Fruit fly (Drosophila melanogaster): ENCODE measurements around the gene Plap.

Plap gene

DNA sequence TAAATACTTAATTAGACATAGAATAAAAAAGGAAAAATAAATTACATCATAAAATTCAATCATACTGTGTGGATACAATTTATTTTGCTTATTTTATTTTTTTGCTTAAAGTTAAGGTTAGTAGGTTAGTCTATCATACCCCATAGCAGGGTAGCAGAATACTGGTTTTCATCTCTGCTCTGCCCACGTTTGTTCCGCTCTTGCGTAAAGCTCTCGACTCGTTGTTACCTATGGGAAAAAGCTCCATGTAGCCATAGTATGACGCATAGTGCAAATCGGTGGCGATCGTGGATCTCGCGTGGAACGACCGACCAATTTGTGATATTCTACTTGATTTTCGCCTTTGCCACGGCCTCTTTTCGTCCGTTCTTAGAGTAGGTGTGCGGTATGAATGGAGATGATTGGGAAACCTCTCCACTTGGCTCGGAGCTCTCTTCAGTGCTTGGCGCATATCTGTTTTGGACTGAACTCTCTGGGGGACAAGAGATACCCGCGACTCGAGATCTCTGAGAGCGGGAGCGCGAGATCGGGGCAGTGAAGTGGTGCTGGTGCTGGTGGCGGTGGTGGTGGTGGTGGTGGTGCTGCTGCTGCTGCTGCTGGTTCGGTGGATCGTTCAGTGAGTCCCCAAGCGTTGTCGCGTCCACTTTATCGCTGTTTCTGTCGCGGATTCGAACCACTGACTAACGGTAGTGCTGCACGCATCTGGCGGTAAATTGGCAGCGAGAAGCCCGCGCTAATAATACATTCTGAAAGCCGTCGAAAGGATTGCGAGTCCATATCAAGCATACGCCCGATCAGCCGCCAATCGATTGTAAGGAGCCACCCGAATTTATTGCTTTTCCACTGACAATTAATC, 15.7 kb upstream of the Plap start, which contains the start of gene CG5001:
Gene CG5001 (plus strand): TSS at position 116 of the 856 bp plus-strand sequence.
- TF ChIP-seq CG8478 (optimal IDR thresholded peaks at IDR 0.05), result no peak
- TF ChIP-seq CTCF (optimal IDR thresholded peaks at IDR 0.05), result no peak

DNA sequence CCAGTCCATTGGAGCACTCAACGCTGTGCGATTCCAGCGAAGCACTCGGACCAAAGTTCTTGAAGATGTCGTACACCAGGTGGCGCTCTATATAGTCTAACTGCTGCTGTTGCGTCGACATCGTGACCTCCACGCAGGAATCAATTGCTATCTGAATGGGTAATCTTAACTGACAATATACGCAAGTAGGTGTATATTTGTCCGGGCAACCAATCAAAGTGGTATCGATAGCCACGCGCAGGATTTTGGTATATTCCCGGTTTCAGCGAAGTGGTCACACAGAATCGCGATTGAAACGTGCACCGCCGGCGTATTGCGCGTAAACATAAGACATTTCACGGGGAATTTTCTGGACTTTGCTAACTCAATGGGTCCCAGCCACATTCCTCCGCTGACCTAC, 13.6 kb upstream of the Plap start, which contains the start of the genes CG5126 and Tgt:
Gene CG5126 (minus strand): TSS at position 222 of the 400 bp plus-strand sequence.
Gene Tgt (plus strand): TSS at position 267 of the 400 bp plus-strand sequence.
- peak; percentile 68 to 83 for TF ChIP-seq CTCF (optimal IDR thresholded peaks at IDR 0.05)
- TF ChIP-seq CG8478 (optimal IDR thresholded peaks at IDR 0.05), result no peak

DNA sequence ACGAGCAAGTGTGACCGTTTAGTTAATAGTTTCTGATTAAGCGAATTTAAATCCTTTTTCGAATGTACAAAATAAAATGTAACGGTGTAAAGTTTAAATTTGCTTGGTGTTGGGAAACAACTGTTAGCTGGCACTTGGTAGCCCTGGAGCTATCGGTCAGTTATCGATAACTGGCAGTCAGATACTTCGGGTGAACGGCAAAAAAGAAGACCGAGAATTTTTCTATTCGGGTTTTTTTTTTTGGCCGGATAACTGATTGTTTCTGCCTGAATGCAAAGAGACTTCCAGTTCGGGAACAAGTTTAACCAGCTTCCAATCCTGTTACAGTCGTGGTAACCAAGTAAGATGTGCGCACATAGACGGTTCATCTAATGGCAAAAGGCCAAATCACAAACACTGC, 7.4 kb upstream of the Plap start, which contains the start of gene CG4896:
Gene CG4896 (plus strand): TSS at position 169 of the 400 bp plus-strand sequence.
- TF ChIP-seq CG8478 (optimal IDR thresholded peaks at IDR 0.05) (no peak), CTCF (optimal IDR thresholded peaks at IDR 0.05) (no peak)

DNA sequence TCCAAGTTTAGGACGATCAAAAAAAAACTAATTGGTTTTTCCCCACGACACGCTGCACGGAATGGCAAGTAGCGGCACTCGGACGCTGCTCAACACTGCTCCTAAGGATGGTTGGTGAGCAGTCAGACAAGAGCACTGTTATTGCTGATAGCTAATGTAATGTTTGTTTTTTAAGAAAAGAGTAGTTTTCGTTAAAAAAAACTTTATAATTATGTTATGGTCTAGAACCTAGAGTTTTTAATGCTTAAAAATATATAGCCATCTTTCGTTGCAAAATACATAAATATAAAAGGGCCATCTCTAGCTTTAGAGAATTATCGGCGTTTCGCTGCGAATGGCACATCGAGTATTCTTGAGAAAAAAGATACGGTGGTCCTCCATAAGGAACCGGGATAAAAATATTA, 2.5 kb upstream of the Plap start, which contains the start of the genes Charon and CG4887:
Gene Charon (minus strand): TSS at position 102 of the 404 bp plus-strand sequence.
Gene CG4887 (plus strand): TSS at position 306 of the 404 bp plus-strand sequence.
- no peak for TF ChIP-seq CTCF (optimal IDR thresholded peaks at IDR 0.05)
- no peak for TF ChIP-seq CG8478 (optimal IDR thresholded peaks at IDR 0.05)

DNA sequence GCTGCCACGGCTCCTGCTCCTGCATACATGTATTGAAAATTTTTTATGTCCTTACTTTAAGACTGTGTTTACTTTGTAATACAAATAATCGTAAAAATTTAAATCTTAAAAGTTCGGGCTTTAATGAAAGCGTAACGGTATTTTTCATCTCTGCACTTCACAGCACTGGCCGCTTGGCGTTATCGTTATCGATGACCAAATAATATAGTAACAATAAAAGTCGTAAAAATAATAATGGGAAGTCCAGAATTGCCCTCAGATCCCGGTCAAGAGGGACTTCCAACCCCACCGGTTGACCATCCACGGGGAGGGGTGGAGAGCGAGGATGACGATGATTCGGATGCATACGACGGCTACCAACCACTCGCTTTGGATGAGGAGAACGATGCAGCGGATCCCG, 3.8 kb downstream of the Plap start, which contains the start of gene CG14341:
Gene CG14341 (plus strand): TSS at position 181 of the 400 bp plus-strand sequence.
- TF ChIP-seq CTCF (optimal IDR thresholded peaks at IDR 0.05), result no peak
- TF ChIP-seq CG8478 (optimal IDR thresholded peaks at IDR 0.05), result no peak

DNA sequence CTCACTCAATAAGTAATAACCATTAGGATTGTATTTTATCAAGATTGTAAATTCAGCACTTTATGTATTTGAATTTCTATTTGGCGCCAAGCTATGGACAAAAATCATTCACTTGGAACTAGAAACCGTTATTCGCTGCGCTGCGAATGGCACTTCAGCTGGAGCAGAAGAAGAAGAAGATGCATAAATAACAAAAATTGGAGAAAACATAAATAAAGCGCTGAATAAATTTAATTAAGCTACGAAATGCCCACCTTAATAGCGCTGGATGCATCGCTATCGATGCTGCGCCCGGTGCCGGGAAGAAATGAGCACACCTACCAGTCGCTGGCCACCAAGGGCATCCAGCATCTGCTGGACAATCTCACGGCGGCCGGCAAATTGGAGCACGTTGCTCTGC, 5.9 kb downstream of the Plap start, which contains the start of gene IntS14:
Gene IntS14 (plus strand): TSS at position 150 of the 400 bp plus-strand sequence.
- TF ChIP-seq CG8478 (optimal IDR thresholded peaks at IDR 0.05) (no peak), CTCF (optimal IDR thresholded peaks at IDR 0.05) (no peak)

DNA sequence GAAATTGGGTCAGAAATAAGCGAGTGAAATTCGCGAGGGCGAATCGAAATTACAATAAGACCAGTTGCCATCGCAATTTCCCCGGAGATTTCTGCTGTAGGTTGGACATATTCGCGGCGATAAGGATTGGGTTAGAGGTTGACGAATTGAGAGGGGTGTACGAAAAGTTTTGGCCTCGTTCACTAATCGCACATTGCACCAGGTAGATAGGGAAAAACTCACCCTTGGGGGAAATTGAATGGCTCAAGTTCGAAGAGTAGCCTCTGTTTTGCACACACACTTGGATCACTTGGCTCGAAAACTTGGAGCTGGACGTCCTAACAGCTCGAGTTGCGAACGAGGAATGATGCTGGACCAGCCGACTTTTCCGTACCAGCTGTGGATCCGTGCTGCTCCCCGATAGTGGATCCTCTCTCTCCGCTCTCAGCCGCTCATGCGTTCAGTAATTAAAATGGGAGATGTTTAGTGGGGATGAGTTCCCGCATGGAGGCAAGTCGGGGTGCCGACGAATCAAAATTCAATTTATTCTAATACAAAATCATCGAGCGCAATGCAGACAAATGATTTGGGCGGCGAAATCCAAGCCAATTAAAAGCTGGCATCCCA, 6.5 kb downstream of the Plap start, which contains the start of gene CG5080:
Gene CG5080 (minus strand): TSS at position 349 of the 606 bp plus-strand sequence.
- no peak for TF ChIP-seq CG8478 (optimal IDR thresholded peaks at IDR 0.05)

DNA sequence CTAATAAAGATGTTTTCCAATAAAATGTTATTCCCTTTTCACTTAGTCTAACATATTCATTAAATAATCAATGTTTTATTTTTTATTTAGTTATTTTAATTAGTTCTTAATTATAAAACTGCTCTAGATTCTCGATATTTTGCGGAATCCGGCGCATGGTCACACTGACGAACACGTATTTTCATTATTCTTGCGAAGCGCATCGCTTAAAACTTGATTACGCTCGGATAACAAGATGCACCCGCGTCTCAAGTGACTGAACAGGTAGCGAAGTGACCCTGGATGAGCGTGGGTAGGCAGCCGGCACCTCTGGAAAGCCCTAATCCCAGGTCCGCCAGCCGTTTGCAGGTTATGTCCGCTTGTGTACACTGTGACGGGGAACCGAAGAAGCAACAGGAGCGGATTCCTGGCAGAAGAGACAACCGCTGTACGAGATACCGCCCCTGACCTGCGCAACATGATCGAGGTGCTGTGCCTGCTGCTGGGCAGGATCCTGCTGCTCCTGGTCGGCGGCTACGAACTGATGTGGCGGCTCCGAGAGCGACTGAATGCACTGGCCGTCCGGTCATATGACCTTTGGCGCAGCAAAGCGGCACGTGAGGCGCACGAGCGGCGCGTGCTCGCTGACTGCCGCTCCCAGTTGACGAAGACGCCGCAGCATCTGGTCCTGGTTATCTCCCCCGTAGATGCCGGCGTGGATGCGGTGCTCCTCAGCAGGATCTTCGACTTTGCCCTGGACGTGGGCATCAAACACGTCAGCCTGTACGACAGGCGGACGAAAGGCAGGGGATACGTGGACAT, 11.4 kb downstream of the Plap start, which contains the start of gene Tango14:
Gene Tango14 (plus strand): TSS at position 143 of the 801 bp plus-strand sequence.
- TF ChIP-seq CG8478 (optimal IDR thresholded peaks at IDR 0.05) (no peak), CTCF (optimal IDR thresholded peaks at IDR 0.05) (no peak)

DNA sequence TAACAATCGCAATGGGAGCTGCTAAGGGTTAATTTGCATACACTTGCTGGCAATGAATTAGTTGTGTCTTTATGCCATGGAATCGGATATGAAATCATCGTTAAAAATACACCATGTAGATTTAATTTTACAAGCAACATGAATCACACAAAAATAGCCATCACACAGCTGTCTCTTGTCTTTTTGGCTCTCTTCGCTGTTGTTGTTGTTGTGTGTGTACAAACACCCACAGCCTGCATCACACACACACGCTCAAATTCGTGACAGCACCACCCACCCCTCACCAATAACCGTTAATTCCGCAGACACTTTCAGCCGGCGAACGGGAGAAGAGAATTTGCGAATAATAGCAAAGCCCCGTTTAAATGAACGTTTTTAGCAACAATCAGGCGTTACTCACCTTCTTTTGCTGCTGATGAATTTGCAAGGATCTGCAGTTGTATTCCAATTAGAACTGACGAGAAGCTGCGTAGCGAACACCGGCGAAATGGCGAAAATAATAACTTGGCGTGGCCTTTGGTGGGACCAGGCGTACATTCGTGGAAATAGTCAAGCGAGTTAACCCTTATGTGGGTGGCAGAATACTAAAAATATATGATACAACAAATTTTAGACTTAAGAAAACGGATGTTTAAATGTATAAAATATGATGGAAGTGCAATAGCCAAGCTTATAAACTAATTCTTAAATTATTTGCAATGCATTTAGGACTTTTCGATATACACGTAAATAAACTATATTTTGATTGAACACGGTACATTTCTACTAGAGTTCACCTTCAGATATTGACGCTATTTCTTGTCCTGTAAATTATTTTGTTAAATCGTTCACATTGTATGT, 12.3 kb downstream of the Plap start, which contains the start of gene capt:
Gene capt (minus strand): TSS at position 584 of the 840 bp plus-strand sequence.
- no peak for TF ChIP-seq CTCF (optimal IDR thresholded peaks at IDR 0.05)
- no peak for TF ChIP-seq CG8478 (optimal IDR thresholded peaks at IDR 0.05)

DNA sequence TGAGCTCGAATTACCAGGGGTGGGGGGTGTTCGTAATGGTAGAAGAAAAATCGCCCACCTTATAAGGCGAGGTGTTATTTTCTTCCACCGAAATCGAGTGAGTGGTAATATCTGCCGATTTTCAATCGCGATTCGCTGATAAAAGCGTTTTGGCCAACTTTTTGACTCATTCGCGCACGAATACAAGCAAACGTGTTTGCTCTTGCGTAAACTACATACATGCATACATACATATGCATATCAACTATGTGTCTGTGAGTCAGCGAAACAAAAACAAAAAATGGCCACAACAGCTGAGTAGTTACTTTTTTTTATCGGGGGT, 12.8 kb downstream of the Plap start:
- TF ChIP-seq CTCF (optimal IDR thresholded peaks at IDR 0.05) (no peak), CG8478 (optimal IDR thresholded peaks at IDR 0.05) (no peak)

DNA sequence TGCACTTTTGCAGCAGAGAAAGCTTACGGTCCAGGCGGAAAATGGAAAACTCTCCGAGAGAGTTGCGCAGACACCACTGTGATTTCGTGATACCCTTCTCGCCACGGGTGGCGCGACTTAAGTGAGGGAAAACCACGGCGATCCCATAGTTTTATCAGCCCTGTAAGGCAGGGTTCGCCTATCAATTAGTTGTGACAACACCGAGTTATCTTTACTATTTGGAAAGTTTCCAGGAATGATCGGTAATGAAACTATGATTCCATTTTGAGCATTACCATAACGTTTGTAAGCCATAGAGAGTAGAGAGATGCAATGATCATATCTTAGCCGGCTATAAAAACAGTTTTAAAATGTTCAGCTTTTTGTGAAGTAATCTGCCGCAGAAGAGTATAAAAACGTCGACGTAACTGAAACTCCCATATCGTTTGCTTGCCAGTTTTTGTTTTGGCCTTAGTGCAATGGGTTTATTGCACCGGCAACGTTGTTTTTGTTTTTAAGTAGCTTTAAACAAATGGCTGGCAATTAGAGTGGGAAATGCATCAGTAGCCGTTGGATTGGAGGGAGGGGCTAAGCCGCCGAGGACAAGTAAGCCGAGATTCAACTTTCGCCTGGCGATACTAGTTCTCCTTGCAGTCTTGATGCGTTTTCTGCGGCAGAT, 13.4 kb downstream of the Plap start:
- TF ChIP-seq CG8478 (optimal IDR thresholded peaks at IDR 0.05) (no peak), CTCF (optimal IDR thresholded peaks at IDR 0.05) (no peak)

DNA sequence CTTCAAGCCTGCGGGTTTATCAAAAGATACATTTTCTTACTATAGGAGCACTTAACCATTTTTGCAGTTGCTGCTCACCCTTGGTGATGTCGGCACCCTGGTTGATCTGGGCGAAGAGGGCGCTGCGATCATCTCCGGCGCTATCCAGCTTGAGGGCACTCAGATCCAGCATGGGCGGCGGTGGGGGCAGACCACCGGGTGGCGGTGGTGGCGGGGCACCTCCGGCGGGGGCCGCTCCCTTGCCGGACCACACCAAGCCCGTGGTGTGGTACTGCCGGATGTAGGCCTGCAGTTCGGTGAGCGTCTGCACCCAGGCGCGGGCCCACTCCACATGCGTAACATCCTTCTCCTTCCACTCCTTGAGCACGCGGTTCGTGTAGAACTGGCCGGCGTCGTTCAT, 17.5 kb downstream of the Plap start:
- no peak for TF ChIP-seq CG8478 (optimal IDR thresholded peaks at IDR 0.05)
- no peak for TF ChIP-seq CTCF (optimal IDR thresholded peaks at IDR 0.05)

DNA sequence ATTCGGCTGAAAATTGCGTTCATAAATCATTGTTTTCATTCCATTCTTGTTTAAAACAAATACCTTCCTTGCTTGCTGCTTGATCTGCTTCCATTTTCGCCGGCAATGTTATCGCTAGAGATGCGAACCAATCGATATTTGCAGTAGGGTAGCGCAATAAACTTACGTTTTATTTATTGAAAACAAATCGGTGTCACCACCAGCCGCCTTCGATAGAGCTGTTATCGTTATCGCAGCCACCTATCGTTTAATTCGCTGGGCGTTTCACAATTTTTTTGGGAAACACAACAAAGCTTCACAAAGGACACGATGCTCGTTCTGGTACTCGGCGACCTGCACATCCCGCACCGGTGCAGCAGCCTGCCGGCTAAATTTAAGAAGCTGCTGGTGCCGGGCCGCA, 19.6 kb downstream of the Plap start, which contains the start of the genes Tfb4 and Vps29:
Gene Tfb4 (minus strand): TSS at position 124 of the 400 bp plus-strand sequence.
Gene Vps29 (plus strand): TSS at position 213 of the 400 bp plus-strand sequence.
- TF ChIP-seq CTCF (optimal IDR thresholded peaks at IDR 0.05) (no peak), CG8478 (optimal IDR thresholded peaks at IDR 0.05) (no peak)
